Worm (Caenorhabditis elegans): Measurements from ENCODE around the gene Y17G9B.5.

The Y17G9B.5 gene

ce11 chrIV:4705182-4705581 lies 44.9 kb upstream of the Y17G9B.5 start:
- TF ChIP-seq efl-3 (GFP tag; optimal IDR thresholded peaks at IDR 0.05) (no peak), nhr-90 (tag; optimal IDR thresholded peaks at IDR 0.05; ENCODE audit: poor library complexity) (peak; percentile 34), nhr-20 (tag; optimal IDR thresholded peaks at IDR 0.05) (peak; percentile 76), dsc-1 (tag; optimal IDR thresholded peaks at IDR 0.05) (peak; percentile 21), fkh-10 (GFP tag; optimal IDR thresholded peaks at IDR 0.05) (no peak), unc-30 (tag; optimal IDR thresholded peaks at IDR 0.05) (no peak), Y116A8C.19 (tag; optimal IDR thresholded peaks at IDR 0.05; ENCODE audit: borderline replicate concordance) (no peak), ztf-11 (tag; optimal IDR thresholded peaks at IDR 0.05) (no peak), F16B12.6 (tag; optimal IDR thresholded peaks at IDR 0.05) (peak; percentile 43), aly-2 (tag; optimal IDR thresholded peaks at IDR 0.05) (no peak), sptf-1 (tag; optimal IDR thresholded peaks at IDR 0.05) (no peak), aha-1 (tag; optimal IDR thresholded peaks at IDR 0.05) (no peak), C04F5.9 (tag; optimal IDR thresholded peaks at IDR 0.05) (no peak), unc-98 (GFP tag; IDR thresholded peaks at IDR 0.05) (no peak), hpl-2 (GFP tag; optimal IDR thresholded peaks at IDR 0.05) (no peak), skn-1 (tag; optimal IDR thresholded peaks at IDR 0.05) (peak; percentile 83), egl-13 (tag; optimal IDR thresholded peaks at IDR 0.05) (no peak), lin-39 (tag; optimal IDR thresholded peaks at IDR 0.05) (no peak), egl-27 (tag; optimal IDR thresholded peaks at IDR 0.05) (no peak), lin-14 (GFP tag; optimal IDR thresholded peaks at IDR 0.05) (peak; percentile 94), alr-1 (tag; optimal IDR thresholded peaks at IDR 0.05; ENCODE audit: borderline replicate concordance) (no peak), isw-1 (GFP tag; IDR thresholded peaks at IDR 0.05) (no peak), snu-23 (GFP tag; optimal IDR thresholded peaks at IDR 0.05) (peak; percentile 75), sup-37 (GFP tag; optimal IDR thresholded peaks at IDR 0.05) (no peak), nhr-77 (tag; optimal IDR thresholded peaks at IDR 0.05) (peak; percentile 57), nhr-19 (GFP tag; conservative IDR thresholded peaks at IDR 0.05) (peak; percentile 54), pax-3 (tag; optimal IDR thresholded peaks at IDR 0.05) (no peak), sox-4 (tag; optimal IDR thresholded peaks at IDR 0.05) (no peak), nhr-76 (tag; optimal IDR thresholded peaks at IDR 0.05) (no peak), ces-1 (GFP tag; optimal IDR thresholded peaks at IDR 0.05) (no peak), nhr-85 (tag) (no peak), mdl-1 (tag; optimal IDR thresholded peaks at IDR 0.05) (peak in 1 of 2 experiments; percentile 42), pqm-1 (tag; optimal IDR thresholded peaks at IDR 0.05) (no peak), lin-13 (GFP tag; optimal IDR thresholded peaks at IDR 0.05) (no peak), swsn-7 (tag; optimal IDR thresholded peaks at IDR 0.05) (peak; percentile 56), ceh-63 (GFP tag; optimal IDR thresholded peaks at IDR 0.05) (no peak), irx-1 (tag; optimal IDR thresholded peaks at IDR 0.05) (no peak), elt-2 (tag; optimal IDR thresholded peaks at IDR 0.05) (peak; percentile 3), nhr-12 (tag; optimal IDR thresholded peaks at IDR 0.05) (no peak), C34B4.2 (tag; optimal IDR thresholded peaks at IDR 0.05) (no peak), lsy-2 (tag; optimal IDR thresholded peaks at IDR 0.05) (peak; percentile 42 to 72), mep-1 (tag; optimal IDR thresholded peaks at IDR 0.05) (peak; percentile 56), lin-15B (tag; optimal IDR thresholded peaks at IDR 0.05) (peak; percentile 47), zip-4 (GFP tag; optimal IDR thresholded peaks at IDR 0.05) (peak; percentile 12), tbx-2 (tag; optimal IDR thresholded peaks at IDR 0.05) (peak; percentile 61), ceh-90 (tag; optimal IDR thresholded peaks at IDR 0.05) (no peak), rnt-1 (tag; optimal IDR thresholded peaks at IDR 0.05) (peak; percentile 81), jun-1 (tag; optimal IDR thresholded peaks at IDR 0.05) (peak; percentile 28), lin-35 (GFP tag; optimal IDR thresholded peaks at IDR 0.05) (peak; percentile 58 to 59), unc-86 (tag; optimal IDR thresholded peaks at IDR 0.05) (no peak), nhr-28 (tag; optimal IDR thresholded peaks at IDR 0.05) (no peak), unc-130 (tag; optimal IDR thresholded peaks at IDR 0.05) (peak; percentile 31), fos-1 (tag; optimal IDR thresholded peaks at IDR 0.05) (peak; percentile 24), mab-9 (GFP tag; IDR thresholded peaks at IDR 0.05) (no peak)

Measured in whole organism, L1 larva.